Worm (Caenorhabditis elegans): ENCODE data around the gene F53B7.7.

The F53B7.7 gene

ce11 chrV:11007651-11008050 lies 8.8 kb downstream of the F53B7.7 start:
- TF ChIP-seq aly-1 (tag; optimal IDR thresholded peaks at IDR 0.05) = no peak

- no peak for TF ChIP-seq ets-7 (tag; optimal IDR thresholded peaks at IDR 0.05)
- no peak for TF ChIP-seq hmg-4 (GFP tag; optimal IDR thresholded peaks at IDR 0.05)
- TF ChIP-seq ama-1 (optimal IDR thresholded peaks at IDR 0.05) = no peak
- TF ChIP-seq hmbx-1 (tag; optimal IDR thresholded peaks at IDR 0.05) = no peak
- TF ChIP-seq ceh-36 (tag; optimal IDR thresholded peaks at IDR 0.05) = no peak
- no peak for TF ChIP-seq B0310.2 (tag; optimal IDR thresholded peaks at IDR 0.05)
- TF ChIP-seq pes-1 (GFP tag; IDR thresholded peaks at IDR 0.05) = no peak
- TF ChIP-seq tbx-37 (GFP tag; conservative IDR thresholded peaks at IDR 0.05) = no peak
- no peak for TF ChIP-seq tra-4 (tag; optimal IDR thresholded peaks at IDR 0.05)
- no peak for TF ChIP-seq ceh-13 (GFP tag; optimal IDR thresholded peaks at IDR 0.05)
- TF ChIP-seq F13C5.2 (tag; optimal IDR thresholded peaks at IDR 0.05) = no peak
- TF ChIP-seq aly-1 (tag; optimal IDR thresholded peaks at IDR 0.05) = no peak
- no peak for TF ChIP-seq flt-1 (GFP tag; IDR thresholded peaks at IDR 0.05)
These were observed 10.2 kb downstream of the F53B7.7 start for ce11 chrV:11009124-11009524.

- no peak for TF ChIP-seq ceh-36 (tag; optimal IDR thresholded peaks at IDR 0.05)
- no peak for TF ChIP-seq aly-1 (tag; optimal IDR thresholded peaks at IDR 0.05)
- no peak for TF ChIP-seq scrt-1 (GFP tag; IDR thresholded peaks at IDR 0.05)
- TF ChIP-seq ceh-13 (GFP tag; optimal IDR thresholded peaks at IDR 0.05) = no peak
- TF ChIP-seq F13C5.2 (tag; optimal IDR thresholded peaks at IDR 0.05) = no peak
- no peak for TF ChIP-seq ets-7 (tag; optimal IDR thresholded peaks at IDR 0.05)
- TF ChIP-seq tbx-37 (GFP tag; conservative IDR thresholded peaks at IDR 0.05) = no peak
- TF ChIP-seq flt-1 (GFP tag; IDR thresholded peaks at IDR 0.05) = no peak
These were observed 11.9 kb downstream of the F53B7.7 start for ce11 chrV:11010768-11011167.

ce11 chrV:11011807-11012206 lies 12.9 kb downstream of the F53B7.7 start:
- no peak for TF ChIP-seq sea-1 (GFP tag; conservative IDR thresholded peaks at IDR 0.05)

- TF ChIP-seq hnd-1 (tag; optimal IDR thresholded peaks at IDR 0.05) = no peak
- no peak for TF ChIP-seq ceh-13 (GFP tag; optimal IDR thresholded peaks at IDR 0.05)
- no peak for TF ChIP-seq tbx-37 (GFP tag; conservative IDR thresholded peaks at IDR 0.05)
- TF ChIP-seq ama-1 (optimal IDR thresholded peaks at IDR 0.05) = no peak
- TF ChIP-seq ceh-36 (tag; optimal IDR thresholded peaks at IDR 0.05) = no peak
- no peak for TF ChIP-seq B0310.2 (tag; optimal IDR thresholded peaks at IDR 0.05)
- no peak for TF ChIP-seq sea-1 (GFP tag; conservative IDR thresholded peaks at IDR 0.05)
- TF ChIP-seq aly-1 (tag; optimal IDR thresholded peaks at IDR 0.05) = no peak
- no peak for TF ChIP-seq ets-7 (tag; optimal IDR thresholded peaks at IDR 0.05)
- TF ChIP-seq flt-1 (GFP tag; IDR thresholded peaks at IDR 0.05) = no peak
- no peak for TF ChIP-seq scrt-1 (GFP tag; IDR thresholded peaks at IDR 0.05)
- no peak for TF ChIP-seq F13C5.2 (tag; optimal IDR thresholded peaks at IDR 0.05)
- no peak for TF ChIP-seq tra-4 (tag; optimal IDR thresholded peaks at IDR 0.05)
- TF ChIP-seq pes-1 (GFP tag; IDR thresholded peaks at IDR 0.05) = no peak
- no peak for TF ChIP-seq hmg-4 (GFP tag; optimal IDR thresholded peaks at IDR 0.05)
- TF ChIP-seq hmbx-1 (tag; optimal IDR thresholded peaks at IDR 0.05) = no peak
- TF ChIP-seq tbx-11 (GFP tag; IDR thresholded peaks at IDR 0.05) = no peak
These were observed 13.5 kb downstream of the F53B7.7 start, which contains the start of gene C13G3.1 for ce11 chrV:11012419-11012818. TSS of gene C13G3.1 (minus strand) at chrV:11012465.

- TF ChIP-seq ama-1 (optimal IDR thresholded peaks at IDR 0.05) (no peak), scrt-1 (GFP tag; IDR thresholded peaks at IDR 0.05) (no peak), pes-1 (GFP tag; IDR thresholded peaks at IDR 0.05) (no peak), B0310.2 (tag; optimal IDR thresholded peaks at IDR 0.05) (no peak), aly-1 (tag; optimal IDR thresholded peaks at IDR 0.05) (no peak), flt-1 (GFP tag; IDR thresholded peaks at IDR 0.05) (no peak), hmg-4 (GFP tag; optimal IDR thresholded peaks at IDR 0.05) (no peak), ceh-36 (tag; optimal IDR thresholded peaks at IDR 0.05) (no peak), tra-4 (tag; optimal IDR thresholded peaks at IDR 0.05) (no peak), ets-7 (tag; optimal IDR thresholded peaks at IDR 0.05) (no peak), ceh-13 (GFP tag; optimal IDR thresholded peaks at IDR 0.05) (no peak), hmbx-1 (tag; optimal IDR thresholded peaks at IDR 0.05) (no peak)
These were observed 14.3 kb downstream of the F53B7.7 start for ce11 chrV:11013179-11013578.

- TF ChIP-seq hnd-1 (tag; optimal IDR thresholded peaks at IDR 0.05) (no peak), sea-1 (GFP tag; conservative IDR thresholded peaks at IDR 0.05) (no peak), aly-1 (tag; optimal IDR thresholded peaks at IDR 0.05) (no peak), F13C5.2 (tag; optimal IDR thresholded peaks at IDR 0.05) (no peak), ceh-36 (tag; optimal IDR thresholded peaks at IDR 0.05) (no peak), hmg-4 (GFP tag; optimal IDR thresholded peaks at IDR 0.05) (no peak), hmbx-1 (tag; optimal IDR thresholded peaks at IDR 0.05) (no peak), ets-7 (tag; optimal IDR thresholded peaks at IDR 0.05) (no peak), tra-4 (tag; optimal IDR thresholded peaks at IDR 0.05) (no peak)
These were observed 15.9 kb downstream of the F53B7.7 start for ce11 chrV:11014758-11015157.

ce11 chrV:11016846-11017553 lies 18.1 kb downstream of the F53B7.7 start:
- TF ChIP-seq ama-1 (optimal IDR thresholded peaks at IDR 0.05) = no peak
- TF ChIP-seq sea-1 (GFP tag; conservative IDR thresholded peaks at IDR 0.05) = no peak
- no peak for TF ChIP-seq ceh-36 (tag; optimal IDR thresholded peaks at IDR 0.05)
- no peak for TF ChIP-seq hnd-1 (tag; optimal IDR thresholded peaks at IDR 0.05)
- TF ChIP-seq F13C5.2 (tag; optimal IDR thresholded peaks at IDR 0.05) = no peak
